Worm (Caenorhabditis elegans) whole organism, dauer: ENCODE data around the gene B0496.6.
"Not testable (repeated sequence)": the region's sequence is repeated elsewhere in the genome, so short reads cannot be mapped to it uniquely, and the experiment has no call there.

Experiments used
- unc-62 ChIP-seq: sonication (generic microtip); optimal IDR thresholded peaks from 2 replicates; lab custom pipeline; 2017; ENCODE audit warnings: missing biosample characterization, missing genetic modification reagents, missing genetic modification characterization

The B0496.6 gene

ce11 chrIV:7418818-7419217, at the start of gene B0496.6:
Gene B0496.6 (plus strand): TSS chrIV:7419118.
- TF ChIP-seq unc-62 (GFP tag; lab: Kevin White, UChicago): no peak

ce11 chrIV:7374847-7375246, 44.1 kb upstream of the B0496.6 start, which contains the start of gene T12B3.3:
Gene T12B3.3 (plus strand): TSS chrIV:7375147.
- TF ChIP-seq unc-62 (GFP tag; lab: Kevin White, UChicago): not testable (repeated sequence)

- TF ChIP-seq unc-62 (GFP tag; lab: Kevin White, UChicago): no peak
Measured at ce11 chrIV:7376511-7376910, 42.4 kb upstream of the B0496.6 start, which contains the start of gene T12B3.2. Gene T12B3.2 (plus strand): TSS chrIV:7376811.

- no peak for TF ChIP-seq unc-62 (GFP tag; lab: Kevin White, UChicago)
Measured at ce11 chrIV:7381754-7382153, 37.2 kb upstream of the B0496.6 start, which contains the start of gene ptp-8. Gene ptp-8 (plus strand): TSS chrIV:7382054.

ce11 chrIV:7386835-7387551, 31.9 kb upstream of the B0496.6 start:
- no peak for TF ChIP-seq unc-62 (GFP tag; lab: Kevin White, UChicago)

ce11 chrIV:7388843-7389242, 30.1 kb upstream of the B0496.6 start, which contains the start of gene mob-3:
Gene mob-3 (minus strand): TSS chrIV:7388943.
- no peak for TF ChIP-seq unc-62 (GFP tag; lab: Kevin White, UChicago)

ce11 chrIV:7389719-7390118, 29.2 kb upstream of the B0496.6 start:
- TF ChIP-seq unc-62 (GFP tag; lab: Kevin White, UChicago): no peak

- no peak for TF ChIP-seq unc-62 (GFP tag; lab: Kevin White, UChicago)
Measured at ce11 chrIV:7390126-7390766, 28.7 kb upstream of the B0496.6 start.

- TF ChIP-seq unc-62 (GFP tag; lab: Kevin White, UChicago): no peak
Measured at ce11 chrIV:7391534-7392343, 27.2 kb upstream of the B0496.6 start.

ce11 chrIV:7393700-7394099, 25.2 kb upstream of the B0496.6 start, which contains the start of gene pitr-1:
Gene pitr-1 (plus strand): TSS chrIV:7394085.
- TF ChIP-seq unc-62 (GFP tag; lab: Kevin White, UChicago): no peak

ce11 chrIV:7397507-7397906, 21.4 kb upstream of the B0496.6 start:
- no peak for TF ChIP-seq unc-62 (GFP tag; lab: Kevin White, UChicago)

- no peak for TF ChIP-seq unc-62 (GFP tag; lab: Kevin White, UChicago)
Measured at ce11 chrIV:7400502-7401118, 18.3 kb upstream of the B0496.6 start.

- TF ChIP-seq unc-62 (GFP tag; lab: Kevin White, UChicago): peak; percentile 26
Measured at ce11 chrIV:7402077-7402476, 16.8 kb upstream of the B0496.6 start.

- TF ChIP-seq unc-62 (GFP tag; lab: Kevin White, UChicago): no peak
Measured at ce11 chrIV:7403422-7403821, 15.5 kb upstream of the B0496.6 start.

- TF ChIP-seq unc-62 (GFP tag; lab: Kevin White, UChicago): no peak
Measured at ce11 chrIV:7404934-7405632, 13.8 kb upstream of the B0496.6 start, which contains the start of the genes C48A7.16 and egl-19. Gene C48A7.16 (plus strand): TSS chrIV:7405477. Gene egl-19 (plus strand): TSS chrIV:7405582.
